Worm (Caenorhabditis elegans) whole organism, mixed stage, embryonic: Measurements from ENCODE around the gene ttr-48.

Experiments
- lin-13 ChIP-seq: fragments of 150-350 bp; optimal IDR thresholded peaks from 2 replicates; lab custom pipeline; 2014; ENCODE audit warnings: missing biosample characterization, missing genetic modification characterization
- mep-1 ChIP-seq: fragments of 150-350 bp; optimal IDR thresholded peaks from 2 replicates; lab custom pipeline; 2017; ENCODE audit warnings: missing biosample characterization, missing genetic modification reagents, missing genetic modification characterization, inconsistent platforms

- TF ChIP-seq lin-13 (tag; lab: Kevin White, UChicago) (no peak), mep-1 (tag; lab: Kevin White, UChicago) (no peak)
Observed at ce11 chrX:3835632-3836031, 6.6 kb downstream of the ttr-48 start.
